Fruit fly (Drosophila melanogaster) whole organism, embryonic: ENCODE data around the gene CG3815.

ENCODE experiments used
- Asciz ChIP-seq: fragments of 200-800 bp; sonication (Bioruptor generic); optimal IDR thresholded peaks from 2 replicates; lab custom pipeline; 2017; ENCODE audit warnings: missing biosample characterization, mild to moderate bottlenecking, missing genetic modification characterization, missing genetic modification reagents
- CG13775 ChIP-seq: fragments of 200-800 bp; sonication (Bioruptor generic); optimal IDR thresholded peaks from 3 replicates; lab custom pipeline; 2017; ENCODE audit warnings: missing biosample characterization, mild to moderate bottlenecking, missing genetic modification characterization
- CG15011 ChIP-seq: fragments of 200-800 bp; sonication (Bioruptor generic); optimal IDR thresholded peaks from 3 replicates; lab custom pipeline; 2018; ENCODE audit warnings: missing biosample characterization, mild to moderate bottlenecking, missing genetic modification characterization
- CG1832 ChIP-seq: fragments of 200-800 bp; sonication (Bioruptor generic); optimal IDR thresholded peaks from 2 replicates; lab custom pipeline; 2017; ENCODE audit warnings: missing biosample characterization, mild to moderate bottlenecking, missing genetic modification characterization, inconsistent platforms
- CG2875 ChIP-seq: fragments of 200-800 bp; sonication (Bioruptor generic); optimal IDR thresholded peaks from 2 replicates; lab custom pipeline; 2017; ENCODE audit warnings: missing biosample characterization, mild to moderate bottlenecking, missing genetic modification characterization, missing genetic modification reagents
- CG30020 ChIP-seq: fragments of 200-800 bp; optimal IDR thresholded peaks from 2 replicates; lab custom pipeline; 2019; ENCODE audit warnings: missing biosample characterization, mild to moderate bottlenecking, missing genetic modification characterization, moderate library complexity
- CG33557 ChIP-seq: fragments of 200-800 bp; sonication (Bioruptor generic); optimal IDR thresholded peaks from 2 replicates; lab custom pipeline; 2019; ENCODE audit warnings: missing biosample characterization, mild to moderate bottlenecking, missing genetic modification characterization, moderate library complexity
- CG34422 ChIP-seq: fragments of 200-800 bp; sonication (Bioruptor generic); IDR thresholded peaks from 3 replicates; pipeline ENCODE4 v1.3.6; 2022; ENCODE audit warnings: missing biosample characterization, missing genetic modification characterization
- CG4707 ChIP-seq: fragments of 200-800 bp; sonication (Bioruptor generic); optimal IDR thresholded peaks from 2 replicates; lab custom pipeline; 2018; ENCODE audit warnings: missing biosample characterization, mild to moderate bottlenecking, missing genetic modification characterization, moderate library complexity
- CG5180 ChIP-seq: fragments of 200-800 bp; sonication (Bioruptor generic); optimal IDR thresholded peaks from 3 replicates; lab custom pipeline; 2017; ENCODE audit warnings: missing biosample characterization, missing genetic modification characterization, mild to moderate bottlenecking, moderate library complexity, missing genetic modification reagents
- CG6272 ChIP-seq: fragments of 200-800 bp; sonication (Bioruptor generic); IDR thresholded peaks from 2 replicates; pipeline ENCODE4 v1.3.6; 2022; ENCODE audit warnings: missing biosample characterization, missing genetic modification characterization
- CG6689 ChIP-seq: fragments of 200-800 bp; sonication (Bioruptor generic); IDR thresholded peaks from 2 replicates; pipeline ENCODE4 v1.3.6; 2022; ENCODE audit warnings: missing biosample characterization, missing genetic modification characterization
- CG6765 ChIP-seq: fragments of 200-800 bp; sonication (Bioruptor generic); optimal IDR thresholded peaks from 3 replicates; lab custom pipeline; 2017; ENCODE audit warnings: missing biosample characterization, mild to moderate bottlenecking, missing genetic modification characterization
- CG9437 ChIP-seq: fragments of 200-800 bp; sonication (Bioruptor generic); optimal IDR thresholded peaks from 2 replicates; lab custom pipeline; 2018; ENCODE audit warnings: missing biosample characterization, mild to moderate bottlenecking, missing genetic modification characterization
- CG9727 ChIP-seq: fragments of 200-800 bp; sonication (Bioruptor generic); optimal IDR thresholded peaks from 3 replicates; lab custom pipeline; 2017; ENCODE audit warnings: missing biosample characterization, mild to moderate bottlenecking, missing genetic modification characterization
- CoRest ChIP-seq: fragments of 200-800 bp; sonication (Bioruptor generic); optimal IDR thresholded peaks from 3 replicates; lab custom pipeline; 2018; ENCODE audit warnings: missing biosample characterization, mild to moderate bottlenecking, missing genetic modification characterization, moderate library complexity
- Ets65A ChIP-seq: fragments of 200-800 bp; sonication (Bioruptor generic); peaks from one replicate; lab custom pipeline; 2016; ENCODE audit warnings: missing biosample characterization, missing genetic modification characterization
- Fer1 ChIP-seq: fragments of 200-800 bp; sonication (Bioruptor generic); optimal IDR thresholded peaks from 2 replicates; lab custom pipeline; 2017; ENCODE audit warnings: missing biosample characterization, mild to moderate bottlenecking, missing genetic modification characterization
- HLH4C ChIP-seq: fragments of 200-800 bp; sonication (Bioruptor generic); IDR thresholded peaks from 3 replicates; pipeline ENCODE4 v1.3.6; 2022; ENCODE audit warnings: missing biosample characterization, missing genetic modification characterization; ENCODE audit not compliant: partially characterized antibody
- Hand ChIP-seq: fragments of 200-800 bp; sonication (Bioruptor generic); optimal IDR thresholded peaks from 2 replicates; lab custom pipeline; 2017; ENCODE audit warnings: mild to moderate bottlenecking, missing biosample characterization, missing genetic modification reagents, missing genetic modification characterization
- Hr39 ChIP-seq: fragments of >200 bp; optimal IDR thresholded peaks from 2 replicates; lab custom pipeline; 2017
- Rx ChIP-seq: fragments of 200-800 bp; sonication (Bioruptor generic); IDR thresholded peaks from 2 replicates; pipeline ENCODE4 v1.3.6; 2022; ENCODE audit warnings: missing biosample characterization, missing genetic modification characterization
- Side ChIP-seq: fragments of 200-800 bp; sonication (Bioruptor generic); optimal IDR thresholded peaks from 2 replicates; lab custom pipeline; 2016; ENCODE audit warnings: missing biosample characterization, missing genetic modification characterization
- aop ChIP-seq: fragments of 200-800 bp; sonication (Bioruptor generic); IDR thresholded peaks from 2 replicates; pipeline ENCODE4 v1.3.6; 2022; ENCODE audit warnings: missing biosample characterization, missing genetic modification characterization
- ash1 ChIP-seq: fragments of 200-800 bp; sonication (Bioruptor generic); optimal IDR thresholded peaks from 2 replicates; lab custom pipeline; 2018; ENCODE audit warnings: missing biosample characterization, mild to moderate bottlenecking, missing genetic modification characterization
- bsh ChIP-seq, 2 experiments: fragments of 200-800 bp; sonication (Bioruptor generic); optimal IDR thresholded peaks; 2 replicates each; lab custom pipeline; 2017 to 2018; ENCODE audit warnings: mild to moderate bottlenecking in 2 of 2, missing biosample characterization in 2 of 2, missing genetic modification characterization in 2 of 2, moderate library complexity in 1 of 2
- dimm ChIP-seq: fragments of 200-800 bp; sonication (Bioruptor generic); IDR thresholded peaks from 2 replicates; pipeline ENCODE4 v1.3.6; 2022; ENCODE audit warnings: missing biosample characterization, missing genetic modification characterization
- disco-r ChIP-seq: fragments of 200-800 bp; sonication (Bioruptor generic); optimal IDR thresholded peaks from 2 replicates; lab custom pipeline; 2016; ENCODE audit warnings: missing biosample characterization, missing genetic modification characterization
- dysf ChIP-seq: fragments of 200-800 bp; sonication (Bioruptor generic); IDR thresholded peaks from 3 replicates; pipeline ENCODE4 v1.3.6; 2022; ENCODE audit warnings: missing biosample characterization, missing genetic modification characterization
- gcm ChIP-seq: fragments of 200-800 bp; sonication (Bioruptor generic); optimal IDR thresholded peaks from 2 replicates; lab custom pipeline; 2019; ENCODE audit warnings: missing biosample characterization, mild to moderate bottlenecking, missing genetic modification characterization, moderate library complexity
- gsb ChIP-seq: fragments of 200-800 bp; sonication (Bioruptor generic); IDR thresholded peaks from 2 replicates; pipeline ENCODE4 v1.3.6; 2022; ENCODE audit warnings: missing biosample characterization, missing genetic modification characterization
- hth ChIP-seq: fragments of >200 bp; optimal IDR thresholded peaks from 2 replicates; lab custom pipeline; 2017; ENCODE audit warnings: inconsistent platforms
- jumu ChIP-seq: fragments of 200-800 bp; sonication (Bioruptor generic); optimal IDR thresholded peaks from 3 replicates; lab custom pipeline; 2016; ENCODE audit warnings: missing biosample characterization, missing genetic modification characterization
- lilli ChIP-seq: fragments of 200-800 bp; sonication (Bioruptor generic); optimal IDR thresholded peaks from 3 replicates; lab custom pipeline; 2016; ENCODE audit warnings: missing biosample characterization, missing genetic modification characterization
- nerfin-1 ChIP-seq: fragments of 200-800 bp; sonication (Bioruptor generic); optimal IDR thresholded peaks from 3 replicates; lab custom pipeline; 2019; ENCODE audit warnings: missing biosample characterization, mild to moderate bottlenecking, missing genetic modification characterization, moderate library complexity
- nerfin-2 ChIP-seq: fragments of 200-800 bp; sonication (Bioruptor generic); IDR thresholded peaks from 2 replicates; pipeline ENCODE4 v1.3.6; 2022; ENCODE audit warnings: missing biosample characterization, missing genetic modification characterization; ENCODE audit not compliant: partially characterized antibody
- odd ChIP-seq: fragments of 200-800 bp; sonication (Bioruptor generic); optimal IDR thresholded peaks from 2 replicates; lab custom pipeline; 2017; ENCODE audit warnings: missing biosample characterization, mild to moderate bottlenecking, missing genetic modification characterization
- psq ChIP-seq: fragments of 200-800 bp; sonication (Bioruptor generic); optimal IDR thresholded peaks from 2 replicates; lab custom pipeline; 2017; ENCODE audit warnings: missing biosample characterization, missing genetic modification characterization
- sna ChIP-seq: fragments of 200-800 bp; sonication (Bioruptor generic); IDR thresholded peaks from 2 replicates; pipeline ENCODE4 v1.3.6; 2022; ENCODE audit warnings: missing biosample characterization, missing genetic modification characterization; ENCODE audit not compliant: partially characterized antibody
- sqz ChIP-seq: fragments of 200-800 bp; sonication (Bioruptor generic); optimal IDR thresholded peaks from 3 replicates; lab custom pipeline; 2018; ENCODE audit warnings: missing biosample characterization, mild to moderate bottlenecking, missing genetic modification characterization
- tin ChIP-seq: fragments of 200-800 bp; sonication (Bioruptor generic); optimal IDR thresholded peaks from 3 replicates; lab custom pipeline; 2016; ENCODE audit warnings: missing biosample characterization, missing genetic modification characterization
- usp ChIP-seq: fragments of >200 bp; optimal IDR thresholded peaks from 2 replicates; lab custom pipeline; 2017; ENCODE audit warnings: missing biosample characterization, missing genetic modification characterization
- vvl ChIP-seq: fragments of 200-800 bp; sonication (Bioruptor generic); IDR thresholded peaks from 2 replicates; pipeline ENCODE4 v1.3.6; 2022; ENCODE audit warnings: missing biosample characterization, missing genetic modification characterization
- zf30C ChIP-seq: fragments of 200-800 bp; sonication (Bioruptor generic); optimal IDR thresholded peaks from 3 replicates; lab custom pipeline; 2018; ENCODE audit warnings: missing biosample characterization, mild to moderate bottlenecking, missing genetic modification characterization

Gene CG3815

DNA sequence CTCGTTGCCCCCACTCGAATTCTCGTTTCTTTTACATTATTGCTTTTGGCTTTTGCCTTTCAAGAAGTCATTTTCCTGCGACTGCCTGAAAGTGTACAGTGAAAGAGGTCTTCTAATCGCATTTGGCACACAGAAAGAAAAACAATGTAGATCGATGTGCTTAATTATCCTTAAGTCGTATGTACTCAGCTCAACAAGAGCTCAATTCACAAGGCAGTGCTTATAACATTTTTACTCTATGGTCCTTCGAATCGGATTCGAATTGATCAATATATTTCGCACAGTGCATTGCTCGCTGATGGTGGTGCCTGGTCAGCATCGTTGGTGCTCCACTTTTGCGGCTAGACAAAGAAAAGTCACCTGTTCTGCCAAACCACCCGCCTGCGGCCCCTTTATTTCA is 15.2 kb downstream of the CG3815 start (continued):
- TF ChIP-seq zf30C (GFP tag; lab: Kevin White, UChicago): no peak
- TF ChIP-seq CG13775 (GFP tag; lab: Kevin White, UChicago): no peak
- TF ChIP-seq HLH4C (GFP tag; lab: Robert Waterston, UW): no peak
- no peak for TF ChIP-seq CG6765 (GFP tag; lab: Kevin White, UChicago)
- no peak for TF ChIP-seq usp (GFP tag; lab: Kevin White, UChicago)
- no peak for TF ChIP-seq Side
- 0 out of 2 replicates have a peak, but pooled peaks have one; percentile 14 for TF ChIP-seq CG6689 (GFP tag; lab: Robert Waterston, UW)
- no peak for TF ChIP-seq dimm (GFP tag; lab: Robert Waterston, UW)
- no peak for TF ChIP-seq CG5180 (GFP tag; lab: Kevin White, UChicago)
- TF ChIP-seq Asciz: no peak
- no peak for TF ChIP-seq CG6272 (GFP tag; lab: Robert Waterston, UW)
- no peak for TF ChIP-seq odd
- TF ChIP-seq CG9727 (GFP tag; lab: Kevin White, UChicago): no peak
- no peak for TF ChIP-seq Hr39 (lab: Kevin White, UChicago)
- TF ChIP-seq disco-r (GFP tag; lab: Kevin White, UChicago): no peak
- no peak for TF ChIP-seq CoRest (tag; lab: Kevin White, UChicago)
- no peak for TF ChIP-seq sqz (GFP tag; lab: Kevin White, UChicago)
- no peak for TF ChIP-seq nerfin-1
- TF ChIP-seq Hand (GFP tag; lab: Kevin White, UChicago): no peak
- no peak for TF ChIP-seq vvl (GFP tag; lab: Robert Waterston, UW)
- TF ChIP-seq hth: no peak
- no peak for TF ChIP-seq sna (GFP tag; lab: Robert Waterston, UW)
- TF ChIP-seq psq (GFP tag; lab: Kevin White, UChicago): no peak
- TF ChIP-seq CG9437 (GFP tag; lab: Kevin White, UChicago): no peak
- TF ChIP-seq Rx (GFP tag; lab: Robert Waterston, UW): no peak
- no peak for TF ChIP-seq ash1 (GFP tag; lab: Kevin White, UChicago)
- no peak for TF ChIP-seq CG34422 (GFP tag; lab: Robert Waterston, UW)
- TF ChIP-seq CG30020: no peak
- no peak for TF ChIP-seq aop (GFP tag; lab: Robert Waterston, UW)
- no peak for TF ChIP-seq CG1832 (GFP tag; lab: Kevin White, UChicago)
- TF ChIP-seq jumu (GFP tag; lab: Kevin White, UChicago): no peak
- no peak for TF ChIP-seq lilli (GFP tag; lab: Kevin White, UChicago)
- TF ChIP-seq Ets65A (GFP tag; lab: Kevin White, UChicago): peak; percentile 94
- no peak for TF ChIP-seq CG4707 (GFP tag; lab: Kevin White, UChicago)
- no peak for TF ChIP-seq tin
- no peak for TF ChIP-seq CG15011 (GFP tag; lab: Kevin White, UChicago)
- peak; percentile 35; the same call in 1 of the 3 replicates for TF ChIP-seq dysf (GFP tag; lab: Robert Waterston, UW)
- no peak for TF ChIP-seq CG33557 (GFP tag; lab: Kevin White, UChicago)
- TF ChIP-seq gcm (GFP tag; lab: Kevin White, UChicago): no peak
- TF ChIP-seq nerfin-2 (GFP tag; lab: Robert Waterston, UW): no peak
- no peak for TF ChIP-seq gsb
- peak; percentile 22 for TF ChIP-seq Fer1 (GFP tag; lab: Kevin White, UChicago)
- no peak for TF ChIP-seq CG2875 (GFP tag; lab: Kevin White, UChicago)
- peak in 1 of 2 experiments; percentile 36 for TF ChIP-seq bsh (GFP tag; optimal IDR thresholded peaks at IDR 0.05; lab: Kevin White, UChicago)
